Worm (Caenorhabditis elegans): ENCODE results near the gene F38B6.7.

The F38B6.7 gene

ce11 chrX:6745515-6745914 lies 47.3 kb upstream of the F38B6.7 start (continued):
- TF ChIP-seq alr-1 (tag; optimal IDR thresholded peaks at IDR 0.05; ENCODE audit: borderline replicate concordance) (no peak), pax-3 (tag; optimal IDR thresholded peaks at IDR 0.05) (no peak), skn-1 (tag; optimal IDR thresholded peaks at IDR 0.05) (no peak), nhr-71 (tag; optimal IDR thresholded peaks at IDR 0.05) (peak; percentile 69), sox-4 (tag; optimal IDR thresholded peaks at IDR 0.05) (no peak), sup-37 (GFP tag; optimal IDR thresholded peaks at IDR 0.05) (no peak), efl-3 (GFP tag; optimal IDR thresholded peaks at IDR 0.05) (no peak), mef-2 (tag; optimal IDR thresholded peaks at IDR 0.05) (no peak), lir-3 (tag; optimal IDR thresholded peaks at IDR 0.05; ENCODE audit: poor library complexity) (no peak), C16A3.4 (tag; optimal IDR thresholded peaks at IDR 0.05) (no peak), fos-1 (tag; optimal IDR thresholded peaks at IDR 0.05) (no peak), nhr-85 (tag) (no peak), lin-13 (GFP tag; optimal IDR thresholded peaks at IDR 0.05) (no peak), zip-4 (GFP tag; optimal IDR thresholded peaks at IDR 0.05) (no peak), dpl-1 (GFP tag; optimal IDR thresholded peaks at IDR 0.05) (no peak), unc-130 (tag; optimal IDR thresholded peaks at IDR 0.05) (peak; percentile 36), ceh-82 (tag; optimal IDR thresholded peaks at IDR 0.05) (peak in 1 of 3 experiments; percentile 3), egl-27 (tag; optimal IDR thresholded peaks at IDR 0.05) (peak in 1 of 2 experiments; percentile 33), lin-14 (GFP tag; optimal IDR thresholded peaks at IDR 0.05) (peak; percentile 68), rnt-1 (tag; optimal IDR thresholded peaks at IDR 0.05) (peak; percentile 69), nhr-11 (tag; optimal IDR thresholded peaks at IDR 0.05) (no peak), unc-98 (GFP tag; IDR thresholded peaks at IDR 0.05) (no peak), ztf-11 (tag; optimal IDR thresholded peaks at IDR 0.05) (no peak), nhr-19 (GFP tag; conservative IDR thresholded peaks at IDR 0.05) (peak; percentile 60), pqm-1 (tag; optimal IDR thresholded peaks at IDR 0.05) (no peak), hpl-2 (GFP tag; optimal IDR thresholded peaks at IDR 0.05) (no peak), lsy-2 (tag; optimal IDR thresholded peaks at IDR 0.05) (no peak), zag-1 (tag; optimal IDR thresholded peaks at IDR 0.05) (no peak), F16B12.6 (tag; optimal IDR thresholded peaks at IDR 0.05) (no peak), unc-62 (GFP tag; optimal IDR thresholded peaks at IDR 0.05) (no peak), nhr-84 (tag; optimal IDR thresholded peaks at IDR 0.05) (no peak), vab-15 (tag; optimal IDR thresholded peaks at IDR 0.05) (no peak), ceh-63 (GFP tag; optimal IDR thresholded peaks at IDR 0.05) (peak; percentile 15), hlh-4 (tag; optimal IDR thresholded peaks at IDR 0.05) (no peak), unc-30 (tag; optimal IDR thresholded peaks at IDR 0.05) (no peak), nhr-47 (tag; optimal IDR thresholded peaks at IDR 0.05) (no peak), swsn-7 (tag; optimal IDR thresholded peaks at IDR 0.05) (no peak), nhr-237 (tag; optimal IDR thresholded peaks at IDR 0.05) (no peak), tbx-2 (tag; optimal IDR thresholded peaks at IDR 0.05) (no peak), aly-2 (tag; optimal IDR thresholded peaks at IDR 0.05) (no peak), grh-1 (GFP tag; IDR thresholded peaks at IDR 0.05) (no peak), nhr-20 (tag; optimal IDR thresholded peaks at IDR 0.05) (peak; percentile 46), blmp-1 (tag; optimal IDR thresholded peaks at IDR 0.05) (peak; percentile 32), mep-1 (tag; optimal IDR thresholded peaks at IDR 0.05) (peak; percentile 21), nhr-77 (tag; optimal IDR thresholded peaks at IDR 0.05) (no peak), Y116A8C.19 (tag; optimal IDR thresholded peaks at IDR 0.05; ENCODE audit: borderline replicate concordance) (no peak), sptf-1 (tag; optimal IDR thresholded peaks at IDR 0.05) (no peak), ztf-4 (tag; optimal IDR thresholded peaks at IDR 0.05) (no peak), ceh-8 (GFP tag; optimal IDR thresholded peaks at IDR 0.05) (no peak), efl-1 (optimal IDR thresholded peaks at IDR 0.05) (no peak), efl-1 (GFP tag; optimal IDR thresholded peaks at IDR 0.05 in 1 of 2) (no peak), ama-1 (optimal IDR thresholded peaks at IDR 0.05) (no peak), nhr-76 (tag; optimal IDR thresholded peaks at IDR 0.05) (no peak), nhr-28 (tag; optimal IDR thresholded peaks at IDR 0.05) (no peak), egl-13 (tag; optimal IDR thresholded peaks at IDR 0.05) (no peak)
